Fruit fly (Drosophila melanogaster) whole organism, embryonic: ENCODE data around the gene CG34461.

Experiments
- CG11085 ChIP-seq: fragments of 200-800 bp; sonication (Bioruptor generic); IDR thresholded peaks from 2 replicates; pipeline ENCODE4 v1.3.6; 2022; ENCODE audit warnings: missing biosample characterization, missing genetic modification characterization
- CG11723 ChIP-seq: fragments of 200-800 bp; sonication (Bioruptor generic); optimal IDR thresholded peaks from 2 replicates; lab custom pipeline; 2017; ENCODE audit warnings: missing biosample characterization, mild to moderate bottlenecking, missing genetic modification characterization
- CG12071 ChIP-seq: fragments of 200-800 bp; sonication (Bioruptor generic); optimal IDR thresholded peaks from 3 replicates; lab custom pipeline; 2018; ENCODE audit warnings: missing biosample characterization, mild to moderate bottlenecking, missing genetic modification characterization
- CG13424 ChIP-seq: fragments of 200-800 bp; sonication (Bioruptor generic); optimal IDR thresholded peaks from 2 replicates; lab custom pipeline; 2019; ENCODE audit warnings: missing biosample characterization, mild to moderate bottlenecking, missing genetic modification characterization, moderate library complexity
- CG14860 ChIP-seq: fragments of 200-800 bp; sonication (Bioruptor generic); IDR thresholded peaks from 3 replicates; pipeline ENCODE4 v1.3.6; 2022; ENCODE audit warnings: missing biosample characterization, missing genetic modification characterization; ENCODE audit not compliant: partially characterized antibody
- CG15514 ChIP-seq: fragments of 200-800 bp; sonication (Bioruptor generic); optimal IDR thresholded peaks from 3 replicates; lab custom pipeline; 2017; ENCODE audit warnings: missing biosample characterization, missing genetic modification characterization, mild to moderate bottlenecking, moderate library complexity, missing genetic modification reagents
- CG1647 ChIP-seq: fragments of 200-800 bp; sonication (Bioruptor generic); optimal IDR thresholded peaks from 3 replicates; lab custom pipeline; 2016; ENCODE audit warnings: missing biosample characterization, missing genetic modification characterization
- CG17328 ChIP-seq: fragments of 200-800 bp; sonication (Bioruptor generic); IDR thresholded peaks from 2 replicates; pipeline ENCODE4 v1.3.6; 2022; ENCODE audit warnings: missing biosample characterization, missing genetic modification characterization
- CG2129 ChIP-seq: fragments of 200-800 bp; sonication (Bioruptor generic); IDR thresholded peaks from 2 replicates; pipeline ENCODE4 v1.3.6; 2022; ENCODE audit warnings: missing biosample characterization, missing genetic modification characterization; ENCODE audit not compliant: partially characterized antibody
- CG31224 ChIP-seq: fragments of 200-800 bp; sonication (Bioruptor generic); IDR thresholded peaks from 2 replicates; pipeline ENCODE4 v1.3.6; 2022; ENCODE audit warnings: missing biosample characterization, missing genetic modification characterization
- CG3163 ChIP-seq: fragments of 200-800 bp; sonication (Bioruptor generic); optimal IDR thresholded peaks from 3 replicates; lab custom pipeline; 2016; ENCODE audit warnings: missing biosample characterization, missing genetic modification characterization
- CG32532 ChIP-seq: fragments of 200-800 bp; sonication (Bioruptor generic); IDR thresholded peaks from 2 replicates; pipeline ENCODE4 v1.3.6; 2022; ENCODE audit warnings: missing biosample characterization, missing genetic modification characterization
- CG4328 ChIP-seq: fragments of 200-800 bp; sonication (Bioruptor generic); optimal IDR thresholded peaks from 3 replicates; lab custom pipeline; 2017; ENCODE audit warnings: missing biosample characterization, missing genetic modification reagents, missing genetic modification characterization
- CG4404 ChIP-seq: fragments of 200-800 bp; sonication (Bioruptor generic); IDR thresholded peaks from 2 replicates; pipeline ENCODE4 v1.3.6; 2022; ENCODE audit warnings: missing biosample characterization, missing genetic modification characterization
- CG4617 ChIP-seq: fragments of 200-800 bp; sonication (Bioruptor generic); optimal IDR thresholded peaks from 3 replicates; lab custom pipeline; 2016; ENCODE audit warnings: missing biosample characterization, missing genetic modification characterization, borderline replicate concordance
- CG7987 ChIP-seq: fragments of 200-800 bp; sonication (Bioruptor generic); optimal IDR thresholded peaks from 2 replicates; lab custom pipeline; 2018; ENCODE audit warnings: missing biosample characterization, mild to moderate bottlenecking, missing genetic modification characterization, moderate library complexity
- CG9932 ChIP-seq: fragments of 200-800 bp; sonication (Bioruptor generic); IDR thresholded peaks from 2 replicates; pipeline ENCODE4 v1.3.6; 2022; ENCODE audit warnings: missing biosample characterization, missing genetic modification characterization
- D ChIP-seq, 2 experiments: fragments of 200-800 bp in 1 of 2; fragments of >200 bp in 1 of 2; sonication (Bioruptor generic) in 1 of 2; optimal IDR thresholded peaks; 2 replicates in 1 of 2; 3 replicates in 1 of 2; lab custom pipeline; 2017; ENCODE audit warnings: mild to moderate bottlenecking in 1 of 2, missing biosample characterization in 1 of 2, missing genetic modification characterization in 1 of 2, missing genetic modification reagents in 1 of 2
- E2f2 ChIP-seq: fragments of 200-800 bp; sonication (Bioruptor generic); IDR thresholded peaks from 2 replicates; pipeline ENCODE4 v1.3.6; 2022; ENCODE audit warnings: missing biosample characterization, missing genetic modification characterization
- Fer2 ChIP-seq: fragments of 200-800 bp; sonication (Bioruptor generic); optimal IDR thresholded peaks from 2 replicates; lab custom pipeline; 2018; ENCODE audit warnings: missing biosample characterization, mild to moderate bottlenecking, missing genetic modification characterization, moderate library complexity
- Fer3 ChIP-seq: fragments of 200-800 bp; sonication (Bioruptor generic); optimal IDR thresholded peaks from 2 replicates; lab custom pipeline; 2018; ENCODE audit warnings: missing biosample characterization, mild to moderate bottlenecking, missing genetic modification characterization, moderate library complexity
- Hand ChIP-seq: fragments of 200-800 bp; sonication (Bioruptor generic); optimal IDR thresholded peaks from 2 replicates; lab custom pipeline; 2017; ENCODE audit warnings: mild to moderate bottlenecking, missing biosample characterization, missing genetic modification reagents, missing genetic modification characterization
- Mad ChIP-seq: fragments of 200-800 bp; sonication (Bioruptor generic); optimal IDR thresholded peaks from 2 replicates; lab custom pipeline; 2016; ENCODE audit warnings: missing biosample characterization, missing genetic modification characterization
- Oli ChIP-seq: fragments of 200-800 bp; sonication (Bioruptor generic); optimal IDR thresholded peaks from 2 replicates; lab custom pipeline; 2018; ENCODE audit warnings: missing biosample characterization, mild to moderate bottlenecking, missing genetic modification characterization, moderate library complexity
- Ptx1 ChIP-seq: fragments of 200-800 bp; sonication (Bioruptor generic); IDR thresholded peaks from 2 replicates; pipeline ENCODE4 v1.3.6; 2022; ENCODE audit warnings: missing biosample characterization, missing genetic modification characterization
- Ssrp ChIP-seq: fragments of 200-800 bp; sonication (Bioruptor generic); optimal IDR thresholded peaks from 2 replicates; lab custom pipeline; 2018; ENCODE audit warnings: missing biosample characterization, mild to moderate bottlenecking, missing genetic modification characterization, moderate library complexity
- Stat92E ChIP-seq, 3 experiments: fragments of >200 bp in 2 of 3; fragments of 200-800 bp in 1 of 3; sonication (Bioruptor generic) in 1 of 3; optimal IDR thresholded peaks; 2 replicates each; lab custom pipeline; 2017 to 2019; ENCODE audit warnings: missing biosample characterization in 3 of 3, missing genetic modification characterization in 3 of 3, mild to moderate bottlenecking in 1 of 3, moderate library complexity in 1 of 3
- Trl ChIP-seq, 3 experiments: fragments of >200 bp in 2 of 3; fragments of 200-800 bp in 1 of 3; sonication (Bioruptor generic) in 1 of 3; optimal IDR thresholded peaks; 2 replicates in 1 of 3; 3 replicates in 2 of 3; lab custom pipeline; 2016 to 2017; ENCODE audit warnings: missing biosample characterization in 1 of 3, missing genetic modification characterization in 1 of 3
- Xrp1 ChIP-seq: fragments of 200-800 bp; sonication (Bioruptor generic); IDR thresholded peaks from 2 replicates; pipeline ENCODE4 v1.3.6; 2022; ENCODE audit warnings: missing biosample characterization, missing genetic modification characterization
- bcd ChIP-seq: fragments of 200-800 bp; sonication (Bioruptor generic); optimal IDR thresholded peaks from 2 replicates; lab custom pipeline; 2017; ENCODE audit warnings: missing biosample characterization, mild to moderate bottlenecking, missing genetic modification characterization
- br ChIP-seq: fragments of >200 bp; optimal IDR thresholded peaks from 2 replicates; lab custom pipeline; 2017
- bsh ChIP-seq, 2 experiments: fragments of 200-800 bp; sonication (Bioruptor generic); optimal IDR thresholded peaks; 2 replicates each; lab custom pipeline; 2017 to 2018; ENCODE audit warnings: mild to moderate bottlenecking in 2 of 2, missing biosample characterization in 2 of 2, missing genetic modification characterization in 2 of 2, moderate library complexity in 1 of 2
- chif ChIP-seq, 2 experiments: fragments of 200-800 bp; sonication (Bioruptor generic); optimal IDR thresholded peaks; 3 replicates each; lab custom pipeline; 2016; ENCODE audit warnings: missing biosample characterization in 2 of 2, missing genetic modification characterization in 2 of 2
- ewg ChIP-seq: fragments of 200-800 bp; sonication (Bioruptor generic); optimal IDR thresholded peaks from 3 replicates; lab custom pipeline; 2017; ENCODE audit warnings: mild to moderate bottlenecking, missing biosample characterization, missing genetic modification reagents, missing genetic modification characterization
- gsb ChIP-seq: fragments of 200-800 bp; sonication (Bioruptor generic); IDR thresholded peaks from 2 replicates; pipeline ENCODE4 v1.3.6; 2022; ENCODE audit warnings: missing biosample characterization, missing genetic modification characterization
- hb ChIP-seq: fragments of 200-800 bp; sonication (Bioruptor generic); IDR thresholded peaks from 3 replicates; pipeline ENCODE4 v1.3.6; 2022; ENCODE audit warnings: missing biosample characterization, missing genetic modification characterization; ENCODE audit not compliant: partially characterized antibody
- jigr1 ChIP-seq: fragments of 200-800 bp; sonication (Bioruptor generic); IDR thresholded peaks from 3 replicates; pipeline ENCODE4 v1.3.6; 2022; ENCODE audit warnings: missing biosample characterization, missing genetic modification characterization
- lbe ChIP-seq: fragments of 200-800 bp; sonication (Bioruptor generic); optimal IDR thresholded peaks from 2 replicates; lab custom pipeline; 2016; ENCODE audit warnings: missing biosample characterization, mild to moderate bottlenecking, missing genetic modification characterization
- prd ChIP-seq, 3 experiments: fragments of >200 bp in 2 of 3; fragments of 200-800 bp in 1 of 3; sonication (Bioruptor generic) in 1 of 3; optimal IDR thresholded peaks in 2 of 3; IDR thresholded peaks in 1 of 3; 2 replicates in 2 of 3; 3 replicates in 1 of 3; pipeline versions ENCODE4 v1.3.6 to Lab custom; 2017 to 2022; ENCODE audit warnings: missing biosample characterization in 1 of 3, missing genetic modification characterization in 1 of 3
- ro ChIP-seq: fragments of 200-800 bp; sonication (Bioruptor generic); IDR thresholded peaks from 2 replicates; pipeline ENCODE4 v1.3.6; 2022; ENCODE audit warnings: missing biosample characterization, missing genetic modification characterization
- sob ChIP-seq: fragments of 200-800 bp; sonication (Bioruptor generic); IDR thresholded peaks from 2 replicates; pipeline ENCODE4 v1.3.6; 2022; ENCODE audit warnings: missing biosample characterization, missing genetic modification characterization
- trem ChIP-seq: fragments of 200-800 bp; optimal IDR thresholded peaks from 3 replicates; lab custom pipeline; 2019; ENCODE audit warnings: missing biosample characterization, mild to moderate bottlenecking, missing genetic modification characterization, moderate library complexity
- trh ChIP-seq: fragments of 200-800 bp; sonication (Bioruptor generic); optimal IDR thresholded peaks from 2 replicates; lab custom pipeline; 2016; ENCODE audit warnings: missing biosample characterization, missing genetic modification characterization
- unpg ChIP-seq: fragments of 200-800 bp; sonication (Bioruptor generic); optimal IDR thresholded peaks from 3 replicates; lab custom pipeline; 2018; ENCODE audit warnings: missing biosample characterization, mild to moderate bottlenecking, missing genetic modification characterization, moderate library complexity
- vfl ChIP-seq: fragments of 200-800 bp; sonication (Bioruptor generic); optimal IDR thresholded peaks from 2 replicates; lab custom pipeline; 2016; ENCODE audit warnings: missing biosample characterization, missing genetic modification characterization
- wor ChIP-seq: fragments of 200-800 bp; sonication (Bioruptor generic); IDR thresholded peaks from 2 replicates; pipeline ENCODE4 v1.3.6; 2022; ENCODE audit warnings: missing biosample characterization, missing genetic modification characterization
- z ChIP-seq: fragments of 200-800 bp; sonication (Bioruptor generic); IDR thresholded peaks from 3 replicates; pipeline ENCODE4 v1.3.6; 2022; ENCODE audit warnings: missing biosample characterization, missing genetic modification characterization
- zen ChIP-seq: fragments of 200-800 bp; sonication (Bioruptor generic); optimal IDR thresholded peaks from 3 replicates; lab custom pipeline; 2018; ENCODE audit warnings: missing biosample characterization, mild to moderate bottlenecking, missing genetic modification characterization, moderate library complexity

The CG34461 gene

dm6 chr3L:8308891-8309352, 16.7 kb upstream of the CG34461 start, which contains the start of gene BI-1 (continued):
- peak; percentile 65 for TF ChIP-seq ewg (GFP tag; lab: Kevin White, UChicago)
- TF ChIP-seq jigr1 (GFP tag; lab: Robert Waterston, UW), result no peak
- TF ChIP-seq D (optimal IDR thresholded peaks at IDR 0.05; lab: Kevin White, UChicago), result no peak
- TF ChIP-seq D (GFP tag; optimal IDR thresholded peaks at IDR 0.05; lab: Kevin White, UChicago), result peak; percentile 44
- TF ChIP-seq br (lab: Kevin White, UChicago), result no peak
- peak; percentile 73 for TF ChIP-seq CG15514 (GFP tag; lab: Kevin White, UChicago)
- TF ChIP-seq prd (optimal IDR thresholded peaks at IDR 0.05; lab: Kevin White, UChicago), result no peak
- peak; percentile 58; the same call in 2 of the 3 replicates for TF ChIP-seq prd (GFP tag; IDR thresholded peaks at IDR 0.05; lab: Robert Waterston, UW)
- TF ChIP-seq CG4404 (GFP tag; lab: Robert Waterston, UW), result peak; percentile 60
- peak; percentile 42 for TF ChIP-seq trem
- peak; percentile 63 for TF ChIP-seq CG4617 (GFP tag; lab: Kevin White, UChicago)
- TF ChIP-seq gsb (GFP tag; lab: Robert Waterston, UW), result no peak
- TF ChIP-seq CG11723 (GFP tag; lab: Kevin White, UChicago), result no peak
- no peak for TF ChIP-seq CG2129
- TF ChIP-seq Hand (GFP tag; lab: Kevin White, UChicago), result no peak
- TF ChIP-seq CG12071 (GFP tag; lab: Kevin White, UChicago), result no peak
- TF ChIP-seq CG31224 (GFP tag; lab: Robert Waterston, UW), result no peak
- TF ChIP-seq ro (GFP tag; lab: Robert Waterston, UW), result no peak
- TF ChIP-seq bcd, result peak; percentile 74
- TF ChIP-seq CG14860 (GFP tag; lab: Robert Waterston, UW), result no peak
- peak; percentile 56 for TF ChIP-seq zen
- TF ChIP-seq Ptx1 (GFP tag; lab: Robert Waterston, UW), result peak; percentile 33
- peak; percentile 39 for TF ChIP-seq Ssrp (tag; lab: Kevin White, UChicago)
- peak; percentile 43 for TF ChIP-seq CG32532 (GFP tag; lab: Robert Waterston, UW)
- TF ChIP-seq CG11085 (GFP tag; lab: Robert Waterston, UW), result no peak
- TF ChIP-seq CG3163 (GFP tag; lab: Kevin White, UChicago), result no peak
- TF ChIP-seq CG1647 (GFP tag; lab: Kevin White, UChicago), result peak; percentile 41
- TF ChIP-seq lbe, result peak; percentile 48
- peak; percentile 29; the same call in 1 of the 2 replicates for TF ChIP-seq CG17328 (GFP tag; lab: Robert Waterston, UW)
- TF ChIP-seq hb (GFP tag; lab: Robert Waterston, UW), result no peak
- TF ChIP-seq vfl (GFP tag; lab: Kevin White, UChicago), result peak; percentile 33
- TF ChIP-seq CG7987 (GFP tag; lab: Kevin White, UChicago), result peak; percentile 7
- TF ChIP-seq Stat92E (GFP tag; optimal IDR thresholded peaks at IDR 0.05; lab: Kevin White, UChicago), result peak in 1 of 3 experiments; percentile 43
- TF ChIP-seq Fer2, result peak; percentile 60
- peak; percentile 70 for TF ChIP-seq CG13424
- TF ChIP-seq CG4328, result peak; percentile 67
- TF ChIP-seq Oli, result peak; percentile 56
- peak in 1 of 2 experiments; percentile 0 for TF ChIP-seq chif (GFP tag; optimal IDR thresholded peaks at IDR 0.05; lab: Kevin White, UChicago)
- TF ChIP-seq unpg (GFP tag; lab: Kevin White, UChicago), result peak; percentile 56
- TF ChIP-seq sob (GFP tag; lab: Robert Waterston, UW), result peak; percentile 83
- no peak for TF ChIP-seq Trl (optimal IDR thresholded peaks at IDR 0.05; lab: Kevin White, UChicago)
- TF ChIP-seq Trl (GFP tag; optimal IDR thresholded peaks at IDR 0.05; lab: Kevin White, UChicago), result peak; percentile 63
- peak; percentile 47 for TF ChIP-seq Xrp1 (GFP tag; lab: Robert Waterston, UW)
- peak; percentile 27 for TF ChIP-seq Mad (GFP tag; lab: Kevin White, UChicago)
- peak; percentile 83 for TF ChIP-seq E2f2 (GFP tag; lab: Robert Waterston, UW)
- peak; percentile 39 for TF ChIP-seq trh (GFP tag; lab: Kevin White, UChicago)
- peak in 1 of 2 experiments; percentile 50 for TF ChIP-seq bsh (GFP tag; optimal IDR thresholded peaks at IDR 0.05; lab: Kevin White, UChicago)
- peak; percentile 18; the same call in 1 of the 2 replicates for TF ChIP-seq wor
- TF ChIP-seq Fer3, result peak; percentile 69
- TF ChIP-seq z (GFP tag; lab: Robert Waterston, UW), result no peak
- TF ChIP-seq CG9932 (GFP tag; lab: Robert Waterston, UW), result peak; percentile 82
